Worm (Caenorhabditis elegans): ENCODE data around the gene ZC518.8.

The ZC518.8 gene

DNA sequence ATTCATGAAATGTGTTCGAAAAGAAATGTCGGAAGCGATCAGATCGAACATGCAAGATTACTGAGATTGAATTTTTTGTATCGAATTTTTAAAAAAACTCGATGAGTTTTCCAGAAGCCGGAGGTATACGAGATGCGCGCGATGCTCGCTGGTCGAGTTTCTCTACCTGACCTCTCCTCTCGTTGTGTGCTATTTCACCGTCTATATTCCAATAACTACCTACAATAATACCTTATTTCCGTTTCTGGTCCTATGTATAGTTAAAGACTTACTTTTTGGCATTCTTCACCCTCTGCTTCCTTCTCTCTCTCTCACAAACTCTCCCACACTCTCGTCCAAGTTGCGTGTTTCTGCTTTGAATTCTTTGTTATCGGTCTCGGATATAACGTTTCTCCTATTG lies 9.6 kb upstream of the ZC518.8 start:
- TF ChIP-seq ama-1 (optimal IDR thresholded peaks at IDR 0.05) = no peak
- TF ChIP-seq odd-2 (tag; optimal IDR thresholded peaks at IDR 0.05) = no peak
- TF ChIP-seq ztf-16 (tag; optimal IDR thresholded peaks at IDR 0.05) = no peak
- no peak for TF ChIP-seq rnt-1 (tag; optimal IDR thresholded peaks at IDR 0.05)
- no peak for TF ChIP-seq sdc-2 (tag; optimal IDR thresholded peaks at IDR 0.05)
- no peak for TF ChIP-seq sox-4 (tag; optimal IDR thresholded peaks at IDR 0.05)
- no peak for TF ChIP-seq unc-42 (tag; optimal IDR thresholded peaks at IDR 0.05)
- TF ChIP-seq fkh-6 (tag; optimal IDR thresholded peaks at IDR 0.05) = no peak
- no peak for TF ChIP-seq nhr-232 (tag; optimal IDR thresholded peaks at IDR 0.05)

DNA sequence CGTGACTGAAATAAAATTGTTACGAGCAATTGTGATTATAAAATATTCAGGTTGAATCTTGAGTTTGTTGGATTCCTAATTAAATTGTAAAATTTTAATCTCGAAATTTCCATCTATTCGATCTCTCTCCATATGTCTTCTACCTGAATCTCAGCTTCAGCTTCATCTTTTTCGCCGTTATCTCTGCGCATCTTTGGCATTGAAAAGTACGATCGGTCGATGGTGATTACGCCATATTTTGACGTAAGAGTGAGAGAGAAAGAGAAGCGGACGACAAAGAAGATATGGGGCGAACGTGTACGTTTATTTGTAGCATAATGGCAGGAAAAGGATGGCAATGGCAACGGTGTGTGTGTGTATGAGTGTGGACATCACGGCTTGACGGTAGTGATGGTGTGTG lies 4.9 kb upstream of the ZC518.8 start:
- TF ChIP-seq eyg-1 (tag; optimal IDR thresholded peaks at IDR 0.05) (no peak), rnt-1 (tag; optimal IDR thresholded peaks at IDR 0.05) (peak; percentile 34)

DNA sequence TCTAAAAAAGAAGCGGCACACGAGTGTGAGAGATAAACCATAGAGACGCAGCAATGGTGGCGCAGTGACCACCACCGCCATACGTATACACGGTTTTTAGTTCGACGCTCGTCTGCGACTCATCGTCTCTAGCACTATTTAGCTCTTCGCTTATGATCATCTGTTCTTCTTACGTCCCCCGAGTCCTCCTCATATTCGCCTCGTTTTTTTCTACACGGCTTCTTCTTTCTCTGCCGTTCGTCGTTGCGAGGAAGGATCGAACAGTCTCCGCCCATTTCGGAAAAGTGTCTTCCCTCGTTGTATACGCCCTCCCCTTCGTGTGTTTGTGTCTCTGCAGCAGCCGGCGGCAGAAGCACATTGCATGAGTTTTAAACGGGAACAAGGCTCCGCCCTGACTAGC lies 3.3 kb upstream of the ZC518.8 start:
- peak; percentile 9 for TF ChIP-seq hlh-6 (tag; optimal IDR thresholded peaks at IDR 0.05)
- no peak for TF ChIP-seq F13H6.1 (tag; optimal IDR thresholded peaks at IDR 0.05)
- TF ChIP-seq sdc-2 (tag; optimal IDR thresholded peaks at IDR 0.05) = peak; percentile 2
- TF ChIP-seq C08G9.2 (tag; optimal IDR thresholded peaks at IDR 0.05) = peak; percentile 5
- no peak for TF ChIP-seq ets-4 (tag; optimal IDR thresholded peaks at IDR 0.05)

DNA sequence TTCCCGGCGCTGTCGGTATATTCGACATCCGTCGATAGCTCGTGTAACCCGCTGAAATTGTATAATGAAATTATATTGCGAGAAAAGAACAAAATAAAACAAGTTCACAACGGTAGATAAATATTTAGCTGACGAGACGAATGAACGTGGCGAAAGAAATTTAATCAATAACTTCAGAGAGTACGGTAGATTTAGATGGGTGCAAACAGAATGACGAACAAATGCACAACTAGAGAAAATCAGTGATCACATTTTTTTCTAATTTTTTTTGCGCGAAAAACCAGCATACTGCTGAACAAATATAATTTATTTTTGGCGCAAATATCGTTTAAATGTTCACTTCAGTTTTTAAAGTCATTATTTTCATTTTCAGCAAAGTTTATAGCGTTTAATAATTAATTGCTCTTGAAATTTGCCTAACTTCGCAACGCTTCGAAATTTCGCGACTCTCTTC lies 939 bp downstream of the ZC518.8 start, which contains the start of gene sec-24.2:
sec-24.2 (minus strand) TSS at position 51 of the 454 bp plus-strand sequence.
- TF ChIP-seq dve-1 (tag; optimal IDR thresholded peaks at IDR 0.05) = no peak
- TF ChIP-seq unc-55 (GFP tag; optimal IDR thresholded peaks at IDR 0.05) = no peak
- TF ChIP-seq tbx-7 (tag; optimal IDR thresholded peaks at IDR 0.05) = no peak
- TF ChIP-seq sox-2 (GFP tag; IDR thresholded peaks at IDR 0.05) = no peak
- TF ChIP-seq hlh-15 (tag; optimal IDR thresholded peaks at IDR 0.05) = no peak
- no peak for TF ChIP-seq madf-2 (tag; optimal IDR thresholded peaks at IDR 0.05)
- no peak for TF ChIP-seq lim-6 (tag; optimal IDR thresholded peaks at IDR 0.05)
- no peak for TF ChIP-seq zip-5 (tag; optimal IDR thresholded peaks at IDR 0.05)
- no peak for TF ChIP-seq odd-2 (tag; optimal IDR thresholded peaks at IDR 0.05)
- TF ChIP-seq ceh-6 (GFP tag; optimal IDR thresholded peaks at IDR 0.05) = no peak
- TF ChIP-seq pha-4 (tag; optimal IDR thresholded peaks at IDR 0.05) = no peak
- no peak for TF ChIP-seq ama-1 (optimal IDR thresholded peaks at IDR 0.05)
- no peak for TF ChIP-seq che-1 (tag; optimal IDR thresholded peaks at IDR 0.05)
- no peak for TF ChIP-seq K09A11.1 (tag; optimal IDR thresholded peaks at IDR 0.05; ENCODE audit: insufficient read depth)
- TF ChIP-seq ztf-16 (tag; optimal IDR thresholded peaks at IDR 0.05) = no peak

DNA sequence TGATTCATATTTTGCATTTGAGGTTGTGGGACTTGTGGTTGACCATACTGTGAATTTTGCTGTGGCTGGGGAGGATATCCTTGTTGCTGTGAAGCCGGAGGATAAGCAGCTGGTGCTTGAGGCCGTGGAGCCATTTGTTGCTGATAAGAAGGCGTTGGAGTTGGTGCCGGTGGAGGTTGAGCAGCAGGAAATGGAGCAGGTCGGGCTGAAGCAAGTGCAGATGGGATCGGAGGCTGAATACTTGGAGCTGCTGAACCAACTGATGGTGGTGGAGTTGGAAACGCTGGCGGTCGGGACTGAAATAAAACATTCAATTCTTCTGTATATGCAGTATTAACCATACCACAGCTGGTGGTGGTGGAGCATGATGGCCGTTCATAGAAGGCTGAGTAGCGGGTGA lies 1.7 kb downstream of the ZC518.8 start:
- TF ChIP-seq dmd-4 (tag; optimal IDR thresholded peaks at IDR 0.05; ENCODE audit: borderline replicate concordance) (no peak), lim-6 (tag; optimal IDR thresholded peaks at IDR 0.05) (no peak), sdc-2 (tag; optimal IDR thresholded peaks at IDR 0.05) (no peak), tbx-2 (tag; optimal IDR thresholded peaks at IDR 0.05) (no peak), F13H6.1 (tag; optimal IDR thresholded peaks at IDR 0.05) (no peak), lin-11 (tag; optimal IDR thresholded peaks at IDR 0.05) (no peak), che-1 (tag; optimal IDR thresholded peaks at IDR 0.05) (no peak), pros-1 (tag; optimal IDR thresholded peaks at IDR 0.05) (no peak), nhr-232 (tag; optimal IDR thresholded peaks at IDR 0.05) (no peak)

DNA sequence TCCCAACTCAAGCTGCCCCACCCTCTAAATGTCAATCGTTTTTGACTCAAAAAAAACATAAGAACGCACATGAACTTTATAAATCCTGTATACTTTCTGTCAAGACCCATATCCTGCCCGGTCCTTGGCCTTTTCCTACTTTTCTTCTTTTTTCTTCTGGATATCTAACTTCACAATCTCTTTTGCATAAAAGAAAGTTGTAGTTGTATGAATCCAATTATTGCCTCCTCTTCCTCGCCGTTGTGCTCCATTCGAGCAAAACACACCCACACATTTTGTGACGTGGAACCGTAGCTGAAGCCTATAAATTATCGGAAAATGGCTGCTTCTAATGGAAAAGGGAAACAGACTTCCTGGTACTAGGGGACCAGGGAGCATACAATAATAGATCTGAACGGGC lies 11.5 kb downstream of the ZC518.8 start:
- TF ChIP-seq ceh-18 (tag; optimal IDR thresholded peaks at IDR 0.05) (no peak), unc-42 (tag; optimal IDR thresholded peaks at IDR 0.05) (peak; percentile 37)

DNA sequence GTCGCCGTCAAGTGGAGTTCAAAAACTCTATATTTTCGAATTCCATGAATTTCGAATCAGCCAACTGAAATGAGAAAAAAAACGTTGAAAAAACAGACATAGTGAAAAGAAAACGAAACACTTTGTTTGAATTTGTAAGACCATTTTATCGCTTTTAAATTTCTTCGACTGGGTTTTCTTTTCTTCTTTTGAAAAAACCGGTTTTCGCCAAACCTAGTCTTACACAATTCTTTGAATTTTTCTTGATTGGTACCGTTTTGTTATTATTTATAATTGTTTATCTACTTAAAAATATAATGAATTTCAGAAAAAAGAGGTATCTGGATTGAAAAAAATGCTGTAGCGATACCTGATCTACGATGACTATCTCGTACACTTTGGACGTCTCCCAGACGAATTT lies 12.1 kb downstream of the ZC518.8 start, which contains the start of gene best-22:
best-22 (plus strand) TSS at position 301 of the 400 bp plus-strand sequence.
- TF ChIP-seq unc-86 (tag; optimal IDR thresholded peaks at IDR 0.05) = no peak
- no peak for TF ChIP-seq pag-3 (tag; optimal IDR thresholded peaks at IDR 0.05; ENCODE audit: borderline replicate concordance)
- TF ChIP-seq ceh-48 (tag; optimal IDR thresholded peaks at IDR 0.05) = no peak
- TF ChIP-seq elt-2 (tag; optimal IDR thresholded peaks at IDR 0.05) = no peak
- TF ChIP-seq pax-1 (tag; optimal IDR thresholded peaks at IDR 0.05) = no peak
- no peak for TF ChIP-seq sox-4 (tag; optimal IDR thresholded peaks at IDR 0.05)
- no peak for TF ChIP-seq ceh-6 (GFP tag; optimal IDR thresholded peaks at IDR 0.05)
- TF ChIP-seq fkh-10 (GFP tag; optimal IDR thresholded peaks at IDR 0.05) = no peak
- no peak for TF ChIP-seq rnt-1 (tag; optimal IDR thresholded peaks at IDR 0.05)
- TF ChIP-seq lin-11 (tag; optimal IDR thresholded peaks at IDR 0.05) = no peak
- TF ChIP-seq elt-4 (tag; optimal IDR thresholded peaks at IDR 0.05) = no peak
- TF ChIP-seq F13H6.1 (tag; optimal IDR thresholded peaks at IDR 0.05) = no peak
- no peak for TF ChIP-seq odd-2 (tag; optimal IDR thresholded peaks at IDR 0.05)
- TF ChIP-seq ceh-31 (tag; optimal IDR thresholded peaks at IDR 0.05) = no peak
- TF ChIP-seq unc-42 (tag; optimal IDR thresholded peaks at IDR 0.05) = no peak

All from whole organism, late embryonic.